Fruit fly (Drosophila melanogaster): Measurements from ENCODE around the gene GluRS-m.

- TF ChIP-seq CG16779 (tag; optimal IDR thresholded peaks at IDR 0.05) (peak; percentile 68), CG10631 (GFP tag; optimal IDR thresholded peaks at IDR 0.05) (no peak), Lpt (GFP tag; optimal IDR thresholded peaks at IDR 0.05) (no peak), CG6808 (GFP tag; optimal IDR thresholded peaks at IDR 0.05) (peak; percentile 47), CG34406 (GFP tag; optimal IDR thresholded peaks at IDR 0.05) (no peak), Sox102F (GFP tag; optimal IDR thresholded peaks at IDR 0.05) (no peak), dsx (GFP tag; optimal IDR thresholded peaks at IDR 0.05; ENCODE audit: poor library complexity, severe bottlenecking) (peak; percentile 15), pdm3 (GFP tag; optimal IDR thresholded peaks at IDR 0.05) (no peak), achi (GFP tag; optimal IDR thresholded peaks at IDR 0.05) (no peak), CG4318 (GFP tag; optimal IDR thresholded peaks at IDR 0.05) (no peak), eg (GFP tag; IDR thresholded peaks at IDR 0.05) (no peak)
Measured at dm6 chr3L:16385252-16385879, 31.6 kb downstream of the GluRS-m start.
